ENCODE assay signal across 2 worm cellular contexts in genomic region chrIII:9289815-9290214, ce11.
TF ChIP-seq lines count a peak whose summit lies in the region.

No protein-coding gene starts in this region.

TF ChIP-seq in whole organism, L2 larva, 48 proteins besides CTCF, POLR2A, EP300 and RAD21 (continued from another document):
- TF ChIP-seq sma-9 (GFP tag; optimal IDR thresholded peaks at IDR 0.05; lab: Kevin White, UChicago) = peak; percentile 64
- TF ChIP-seq sma-9 (tag; optimal IDR thresholded peaks at IDR 0.05; lab: Kevin White, UChicago) = no peak
- TF ChIP-seq ztf-4 (tag; optimal IDR thresholded peaks at IDR 0.05; lab: Kevin White, UChicago) = no peak

TF ChIP-seq in whole organism, L4 larva, 104 proteins besides CTCF, POLR2A, EP300 and RAD21 (continued from another document):
- TF ChIP-seq dve-1 (tag; optimal IDR thresholded peaks at IDR 0.05; lab: Kevin White, UChicago; ENCODE audit: insufficient read depth) (peak; percentile 76), mep-1 (tag; optimal IDR thresholded peaks at IDR 0.05; lab: Kevin White, UChicago) (no peak), vab-7 (GFP tag; IDR thresholded peaks at IDR 0.05; lab: Robert Waterston, UW) (no peak), hmg-1.1 (GFP tag; IDR thresholded peaks at IDR 0.05; lab: Robert Waterston, UW) (no peak)
TF ChIP-seq in whole organism, L4 larva: peak in this region for 16.
